Worm (Caenorhabditis elegans) whole organism, early embryonic: ENCODE data around the gene T09F3.7.

Experiments
- B0310.2 ChIP-seq: sonication (generic microtip); optimal IDR thresholded peaks from 2 replicates; lab custom pipeline; 2016; ENCODE audit warnings: mild to moderate bottlenecking, missing genetic modification characterization, missing compliant biosample characterization
- F13C5.2 ChIP-seq: sonication (generic microtip); optimal IDR thresholded peaks from 2 replicates; lab custom pipeline; 2017; ENCODE audit warnings: mild to moderate bottlenecking, missing genetic modification characterization, inconsistent platforms, missing compliant biosample characterization
- aly-1 ChIP-seq: sonication (generic microtip); optimal IDR thresholded peaks from 2 replicates; lab custom pipeline; 2016; ENCODE audit warnings: missing genetic modification characterization, missing compliant biosample characterization
- ama-1 ChIP-seq: fragments of 150-350 bp; optimal IDR thresholded peaks from 2 replicates; lab custom pipeline; 2014
- ceh-13 ChIP-seq: fragments of 200-800 bp; sonication (Bioruptor generic); optimal IDR thresholded peaks from 2 replicates; lab custom pipeline; 2018; ENCODE audit warnings: mild to moderate bottlenecking, missing genetic modification characterization, missing compliant biosample characterization
- ceh-36 ChIP-seq: sonication (generic microtip); optimal IDR thresholded peaks from 2 replicates; lab custom pipeline; 2016; ENCODE audit warnings: missing genetic modification characterization, inconsistent platforms, missing compliant biosample characterization
- ets-7 ChIP-seq: sonication (generic microtip); optimal IDR thresholded peaks from 2 replicates; lab custom pipeline; 2016; ENCODE audit warnings: missing genotype, missing genetic modification characterization, missing compliant biosample characterization
- flt-1 ChIP-seq: fragments of 200-800 bp; sonication (Bioruptor generic); IDR thresholded peaks from 2 replicates; pipeline ENCODE4 v1.3.6; 2022; ENCODE audit warnings: missing genetic modification characterization, missing compliant biosample characterization
- hmbx-1 ChIP-seq: sonication (generic microtip); optimal IDR thresholded peaks from 2 replicates; lab custom pipeline; 2016; ENCODE audit warnings: mild to moderate bottlenecking, missing genetic modification characterization, missing compliant biosample characterization
- hmg-4 ChIP-seq: fragments of 200-800 bp; sonication (Bioruptor generic); optimal IDR thresholded peaks from 2 replicates; lab custom pipeline; 2018; ENCODE audit warnings: mild to moderate bottlenecking, missing genetic modification characterization, missing compliant biosample characterization
- pes-1 ChIP-seq: fragments of 200-800 bp; sonication (Bioruptor generic); IDR thresholded peaks from 2 replicates; pipeline ENCODE4 v1.3.6; 2022; ENCODE audit warnings: missing genetic modification reagents, missing genetic modification characterization, missing compliant biosample characterization
- scrt-1 ChIP-seq: fragments of 200-800 bp; sonication (Bioruptor generic); IDR thresholded peaks from 2 replicates; pipeline ENCODE4 v1.3.6; 2022; ENCODE audit warnings: missing genetic modification characterization, missing compliant biosample characterization
- sea-1 ChIP-seq: fragments of 200-800 bp; sonication (Bioruptor generic); conservative IDR thresholded peaks from 2 replicates; pipeline ENCODE4 v1.3.6; 2022; ENCODE audit warnings: missing genetic modification characterization, missing compliant biosample characterization
- tbx-11 ChIP-seq: fragments of 200-800 bp; sonication (Bioruptor generic); IDR thresholded peaks from 2 replicates; pipeline ENCODE4 v1.3.6; 2022; ENCODE audit warnings: missing genetic modification characterization, missing compliant biosample characterization
- tbx-37 ChIP-seq: fragments of 200-800 bp; sonication (Bioruptor generic); conservative IDR thresholded peaks from 2 replicates; pipeline ENCODE4 v1.3.6; 2022; ENCODE audit warnings: missing genetic modification reagents, missing genetic modification characterization, missing compliant biosample characterization
- tra-4 ChIP-seq: sonication (generic microtip); optimal IDR thresholded peaks from 2 replicates; lab custom pipeline; 2017; ENCODE audit warnings: missing genetic modification characterization, missing compliant biosample characterization

T09F3.7 gene

DNA sequence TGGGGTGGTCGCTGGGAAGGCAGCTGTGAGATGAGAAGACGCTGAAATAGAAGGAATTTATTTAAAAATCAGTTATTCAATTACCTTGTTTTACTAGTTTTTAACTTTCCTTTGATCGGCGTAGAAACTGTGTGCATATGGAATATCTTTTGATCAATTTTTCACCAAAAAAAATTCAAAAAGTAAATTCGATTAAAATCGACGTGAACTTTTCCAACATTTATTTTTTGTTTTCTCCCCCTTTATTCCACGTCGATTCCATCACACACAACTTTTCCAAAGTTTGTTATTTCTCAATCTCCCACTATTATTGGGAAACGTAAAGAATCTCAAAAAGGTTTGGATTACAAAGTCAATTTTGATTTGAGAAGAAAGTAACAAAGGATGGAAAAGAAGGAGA is 30.5 kb upstream of the T09F3.7 start, which contains the start of gene C07E3.4:
C07E3.4 (plus strand) TSS at position 301 of the 400 bp plus-strand sequence.
- TF ChIP-seq hmg-4 (GFP tag; lab: Kevin White, UChicago), result no peak
- no peak for TF ChIP-seq hmbx-1
- TF ChIP-seq tra-4 (tag; lab: Kevin White, UChicago), result no peak
- TF ChIP-seq ets-7 (tag; lab: Kevin White, UChicago), result no peak
- no peak for TF ChIP-seq sea-1 (GFP tag; lab: Robert Waterston, UW)
- TF ChIP-seq tbx-11 (GFP tag; lab: Robert Waterston, UW), result no peak

DNA sequence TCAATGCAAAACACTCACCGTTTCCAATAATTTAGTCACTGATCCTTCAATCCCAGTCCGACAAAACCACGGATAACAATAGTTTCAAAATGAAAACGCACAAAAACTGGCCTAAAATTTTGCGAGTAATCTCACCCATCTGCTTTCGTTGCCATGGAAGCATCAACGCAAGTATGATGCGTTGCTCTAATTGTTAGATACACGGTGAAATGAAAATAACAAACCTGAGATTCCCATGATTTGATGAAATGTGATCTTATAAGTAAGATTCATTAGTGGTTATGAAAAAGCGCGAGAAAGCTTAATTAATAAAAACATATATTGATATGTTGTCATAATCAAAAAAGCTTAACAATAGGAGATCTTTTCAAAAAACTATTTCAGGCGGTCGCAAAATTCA is 23.8 kb upstream of the T09F3.7 start, which contains the start of gene ceh-57:
ceh-57 (minus strand) TSS at position 95 of the 400 bp plus-strand sequence.
- TF ChIP-seq F13C5.2 (tag; lab: Kevin White, UChicago) (no peak), sea-1 (GFP tag; lab: Robert Waterston, UW) (no peak), ama-1 (lab: Kevin White, UChicago) (peak; percentile 65)

DNA sequence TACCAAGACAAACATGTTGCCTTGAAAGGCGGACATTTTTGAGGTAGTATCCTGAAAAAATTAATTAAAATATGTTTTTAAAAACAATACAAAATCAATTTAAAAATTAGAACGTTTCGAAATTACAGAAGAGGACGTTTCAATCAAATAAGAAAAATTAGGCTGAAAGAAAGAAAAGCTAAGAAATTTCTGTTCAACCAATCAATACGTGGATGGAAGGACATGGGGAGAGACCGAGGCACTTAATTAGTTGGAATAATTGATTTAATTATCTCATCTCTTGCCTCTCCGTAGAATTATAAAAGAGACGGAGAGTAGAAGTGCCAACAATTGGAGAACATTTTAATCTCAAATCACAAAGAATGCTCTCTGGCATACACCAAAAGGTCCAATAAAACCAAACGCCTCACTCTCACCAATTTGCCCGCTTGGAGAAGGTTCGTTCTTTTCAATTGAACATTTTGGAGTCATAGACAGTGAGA is 21.4 kb upstream of the T09F3.7 start, which contains the start of gene ceh-58:
ceh-58 (minus strand) TSS at position 51 of the 482 bp plus-strand sequence.
- TF ChIP-seq aly-1 (tag; lab: Kevin White, UChicago), result no peak
- no peak for TF ChIP-seq ets-7 (tag; lab: Kevin White, UChicago)
- TF ChIP-seq tra-4 (tag; lab: Kevin White, UChicago), result no peak
- no peak for TF ChIP-seq ama-1 (lab: Kevin White, UChicago)
- TF ChIP-seq F13C5.2 (tag; lab: Kevin White, UChicago), result no peak
- TF ChIP-seq scrt-1 (GFP tag; lab: Robert Waterston, UW), result no peak

DNA sequence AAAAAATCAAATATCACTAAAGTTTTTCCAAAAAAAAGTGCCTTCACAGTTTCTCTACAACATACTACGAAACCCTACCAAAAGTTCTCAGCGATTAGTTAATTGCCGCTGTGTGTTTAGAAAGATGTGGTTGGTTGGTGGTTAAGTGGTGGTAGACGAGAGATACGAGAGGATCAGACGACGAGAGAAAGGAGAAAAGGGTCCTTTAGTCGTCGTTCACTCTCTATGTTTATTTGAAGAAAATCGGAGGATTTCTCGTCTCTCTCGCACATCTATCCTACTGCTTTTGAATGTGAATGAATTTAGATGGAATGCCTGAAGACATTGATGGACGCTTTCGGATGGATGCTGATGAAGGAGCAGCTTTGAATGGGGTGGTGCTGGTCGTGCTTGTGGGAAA is 20.1 kb upstream of the T09F3.7 start:
- TF ChIP-seq pes-1 (GFP tag; lab: Robert Waterston, UW) (no peak), tra-4 (tag; lab: Kevin White, UChicago) (no peak), F13C5.2 (tag; lab: Kevin White, UChicago) (peak; percentile 33), hmg-4 (GFP tag; lab: Kevin White, UChicago) (peak; percentile 72), scrt-1 (GFP tag; lab: Robert Waterston, UW) (no peak)

DNA sequence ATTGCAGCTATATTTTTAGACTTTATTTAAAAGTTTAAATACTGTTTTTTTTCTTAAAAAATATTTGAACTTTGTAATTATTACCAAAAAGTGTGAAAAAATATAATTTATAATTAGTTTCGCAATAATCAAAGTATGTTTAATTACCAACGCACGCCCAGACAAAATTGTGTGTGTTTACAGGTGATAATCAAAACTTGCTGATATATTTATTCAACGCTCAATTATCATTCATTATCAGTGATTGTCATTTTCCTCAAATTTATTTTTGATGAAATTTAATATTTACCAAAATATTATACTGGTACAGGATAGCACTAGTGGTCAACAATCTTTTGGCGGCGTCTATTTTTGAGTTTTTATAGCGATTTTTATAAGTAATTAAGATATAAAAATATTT is 18.0 kb upstream of the T09F3.7 start:
- TF ChIP-seq ceh-13 (GFP tag; lab: Kevin White, UChicago), result no peak
- no peak for TF ChIP-seq B0310.2 (tag; lab: Kevin White, UChicago)
- TF ChIP-seq scrt-1 (GFP tag; lab: Robert Waterston, UW), result no peak
- no peak for TF ChIP-seq ets-7 (tag; lab: Kevin White, UChicago)
- no peak for TF ChIP-seq tbx-11 (GFP tag; lab: Robert Waterston, UW)
- TF ChIP-seq tra-4 (tag; lab: Kevin White, UChicago), result no peak
- TF ChIP-seq tbx-37 (GFP tag; lab: Robert Waterston, UW), result no peak
- no peak for TF ChIP-seq ama-1 (lab: Kevin White, UChicago)
- no peak for TF ChIP-seq hmg-4 (GFP tag; lab: Kevin White, UChicago)
- TF ChIP-seq flt-1 (GFP tag; lab: Robert Waterston, UW), result no peak
- no peak for TF ChIP-seq pes-1 (GFP tag; lab: Robert Waterston, UW)

DNA sequence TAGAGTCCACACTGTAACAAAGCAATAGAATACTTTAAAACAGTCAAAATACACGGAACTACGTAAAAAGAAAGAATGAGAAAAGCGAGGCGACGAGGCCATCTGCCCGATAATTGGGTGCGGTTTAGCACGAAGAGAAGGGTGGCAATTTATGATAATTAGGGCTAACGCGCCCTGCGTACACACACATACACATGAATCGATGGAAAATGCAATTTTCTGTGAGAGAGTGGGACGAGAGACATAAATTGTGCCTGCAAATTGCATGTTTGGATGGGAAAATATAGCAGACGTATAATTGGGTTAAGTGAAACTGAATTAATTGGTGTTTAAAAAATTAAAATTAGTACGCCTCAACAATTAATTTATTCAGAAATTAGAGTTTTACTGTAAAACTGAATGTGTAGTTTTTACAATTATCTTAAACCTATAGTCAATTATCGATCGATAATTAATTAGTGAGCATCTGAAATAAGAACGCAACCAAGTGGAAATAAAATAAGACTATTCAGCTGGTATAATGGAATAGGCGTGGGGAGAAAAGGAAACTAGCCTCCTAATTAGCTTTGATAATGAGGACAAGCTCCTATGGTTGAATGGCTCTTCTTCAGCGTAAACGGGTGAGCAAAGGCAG is 17.3 kb upstream of the T09F3.7 start:
- no peak for TF ChIP-seq F13C5.2 (tag; lab: Kevin White, UChicago)
- no peak for TF ChIP-seq tbx-11 (GFP tag; lab: Robert Waterston, UW)

DNA sequence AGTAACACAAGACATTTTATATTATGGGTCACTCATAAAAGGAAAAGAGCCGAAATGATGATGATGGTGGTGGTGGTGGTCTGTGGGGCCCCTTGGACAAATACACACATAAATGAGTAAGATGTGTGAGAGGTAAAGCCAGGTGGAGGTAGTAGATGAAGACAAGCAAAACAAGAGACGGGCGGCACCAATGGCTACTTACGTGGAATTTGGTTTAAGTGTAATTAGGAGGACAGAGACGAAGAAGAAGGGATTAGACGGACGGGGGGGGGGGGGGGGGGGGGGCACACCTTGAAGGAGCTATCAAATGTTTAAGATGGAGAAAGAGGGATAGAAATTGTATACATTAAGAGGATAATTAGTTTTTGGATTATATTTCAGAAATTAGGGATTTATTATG is 16.2 kb upstream of the T09F3.7 start:
- TF ChIP-seq ets-7 (tag; lab: Kevin White, UChicago), result no peak
- peak; percentile 50 for TF ChIP-seq ceh-36
- peak; percentile 7 for TF ChIP-seq hmg-4 (GFP tag; lab: Kevin White, UChicago)

DNA sequence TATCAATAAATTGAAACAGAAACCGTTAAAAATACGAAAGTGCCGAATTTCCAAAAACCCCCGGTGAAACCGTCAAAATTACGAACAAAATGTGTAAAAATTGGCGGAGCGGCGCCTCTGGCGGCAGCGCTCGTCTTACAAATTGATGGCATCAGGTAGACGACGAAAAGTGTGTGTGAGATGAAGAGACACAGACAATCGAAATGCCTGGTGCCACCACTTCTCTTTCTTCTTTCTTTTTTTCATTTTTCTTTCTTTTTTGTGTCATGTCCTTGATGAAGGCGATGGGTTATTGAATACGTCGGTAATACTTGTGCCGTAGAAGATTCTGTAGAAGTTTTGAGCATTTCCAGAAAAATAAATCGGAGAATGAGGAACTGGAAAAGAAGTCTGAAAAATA is 13.1 kb upstream of the T09F3.7 start:
- TF ChIP-seq ceh-13 (GFP tag; lab: Kevin White, UChicago), result no peak
- TF ChIP-seq hmg-4 (GFP tag; lab: Kevin White, UChicago), result no peak
- TF ChIP-seq tbx-37 (GFP tag; lab: Robert Waterston, UW), result no peak
- no peak for TF ChIP-seq B0310.2 (tag; lab: Kevin White, UChicago)
- TF ChIP-seq pes-1 (GFP tag; lab: Robert Waterston, UW), result no peak
- no peak for TF ChIP-seq tbx-11 (GFP tag; lab: Robert Waterston, UW)
- no peak for TF ChIP-seq scrt-1 (GFP tag; lab: Robert Waterston, UW)
- TF ChIP-seq tra-4 (tag; lab: Kevin White, UChicago), result no peak
- TF ChIP-seq sea-1 (GFP tag; lab: Robert Waterston, UW), result no peak
- TF ChIP-seq ama-1 (lab: Kevin White, UChicago), result no peak
- TF ChIP-seq flt-1 (GFP tag; lab: Robert Waterston, UW), result no peak
- TF ChIP-seq aly-1 (tag; lab: Kevin White, UChicago), result no peak
- TF ChIP-seq hmbx-1, result no peak
- no peak for TF ChIP-seq ets-7 (tag; lab: Kevin White, UChicago)
- TF ChIP-seq F13C5.2 (tag; lab: Kevin White, UChicago), result no peak
